Fruit fly (Drosophila melanogaster) whole organism, wandering third instar larva: ENCODE measurements around the gene Nubp1.

Source experiments
- Abd-B ChIP-seq: fragments of >200 bp; optimal IDR thresholded peaks from 2 replicates; lab custom pipeline; 2017; ENCODE audit warnings: missing biosample characterization, missing genetic modification characterization
- CG32264 ChIP-seq: fragments of 200-800 bp; sonication (Bioruptor generic); optimal IDR thresholded peaks from 2 replicates; lab custom pipeline; 2016; ENCODE audit warnings: missing biosample characterization, missing genetic modification characterization
- CG9705 ChIP-seq: fragments of 200-800 bp; sonication (Bioruptor generic); optimal IDR thresholded peaks from 2 replicates; lab custom pipeline; 2018; ENCODE audit warnings: missing biosample characterization, mild to moderate bottlenecking, missing genetic modification characterization
- CrebA ChIP-seq: fragments of 200-800 bp; sonication (Bioruptor generic); optimal IDR thresholded peaks from 2 replicates; lab custom pipeline; 2016; ENCODE audit warnings: missing biosample characterization, mild to moderate bottlenecking, missing genetic modification characterization, borderline replicate concordance
- Dfd ChIP-seq: fragments of >200 bp; optimal IDR thresholded peaks from 2 replicates; lab custom pipeline; 2017; ENCODE audit warnings: missing biosample characterization, missing genetic modification characterization
- Dif ChIP-seq: fragments of 200-275, 200-300 bp; sonication (Bioruptor generic); optimal IDR thresholded peaks from 2 replicates; lab custom pipeline; 2018; ENCODE audit warnings: missing biosample characterization, missing genetic modification characterization; ENCODE audit not compliant: partially characterized antibody
- GATAd ChIP-seq: sonication (Bioruptor generic); optimal IDR thresholded peaks from 2 replicates; lab custom pipeline; 2016; ENCODE audit warnings: missing biosample characterization, missing genetic modification characterization
- HLH106 ChIP-seq: fragments of 200-800 bp; optimal IDR thresholded peaks from 3 replicates; lab custom pipeline; 2019; ENCODE audit warnings: missing biosample characterization, mild to moderate bottlenecking, missing genetic modification characterization, moderate library complexity
- Hnf4 ChIP-seq: fragments of 200-800 bp; sonication (Bioruptor generic); optimal IDR thresholded peaks from 2 replicates; lab custom pipeline; 2016; ENCODE audit warnings: missing biosample characterization, mild to moderate bottlenecking, missing genetic modification characterization
- Hr78 ChIP-seq: fragments of >200 bp; optimal IDR thresholded peaks from 2 replicates; lab custom pipeline; 2017; ENCODE audit warnings: missing biosample characterization, missing genetic modification characterization
- Hr83 ChIP-seq: fragments of 200-300 bp; sonication (Bioruptor generic); optimal IDR thresholded peaks from 2 replicates; lab custom pipeline; 2016; ENCODE audit warnings: missing biosample characterization, mild to moderate bottlenecking, missing genetic modification characterization, moderate library complexity; ENCODE audit not compliant: poor library complexity, severe bottlenecking
- Jra ChIP-seq: sonication (Bioruptor generic); optimal IDR thresholded peaks from 2 replicates; lab custom pipeline; 2016; ENCODE audit warnings: missing biosample characterization, missing genetic modification characterization
- Mio ChIP-seq: sonication (Bioruptor generic); optimal IDR thresholded peaks from 2 replicates; lab custom pipeline; 2016; ENCODE audit warnings: missing biosample characterization, missing genetic modification characterization
- Myc ChIP-seq: fragments of >200 bp; optimal IDR thresholded peaks from 2 replicates; lab custom pipeline; 2017
- N ChIP-seq: fragments of >200 bp; optimal IDR thresholded peaks from 2 replicates; lab custom pipeline; 2018; ENCODE audit warnings: missing biosample characterization, missing external identifiers, missing genetic modification characterization
- OdsH ChIP-seq: fragments of 200-800 bp; sonication (Bioruptor generic); optimal IDR thresholded peaks from 2 replicates; lab custom pipeline; 2016; ENCODE audit warnings: missing biosample characterization, mild to moderate bottlenecking, missing genetic modification characterization
- Rel ChIP-seq, 2 experiments: fragments of 200-800 bp; sonication (Bioruptor generic) in 1 of 2; optimal IDR thresholded peaks; 2 replicates in 1 of 2; 3 replicates in 1 of 2; lab custom pipeline; 2016 to 2019; ENCODE audit warnings: mild to moderate bottlenecking in 2 of 2, missing biosample characterization in 2 of 2, missing genetic modification characterization in 2 of 2, moderate library complexity in 1 of 2
- Sp1 ChIP-seq: fragments of 200-800 bp; sonication (Bioruptor generic); optimal IDR thresholded peaks from 3 replicates; lab custom pipeline; 2019; ENCODE audit warnings: missing biosample characterization, mild to moderate bottlenecking, missing genetic modification characterization, moderate library complexity
- Vsx2 ChIP-seq: fragments of 200-300, 225-300 bp; sonication (Bioruptor generic); optimal IDR thresholded peaks from 2 replicates; lab custom pipeline; 2018; ENCODE audit warnings: missing biosample characterization, missing genetic modification characterization; ENCODE audit not compliant: partially characterized antibody
- br ChIP-seq: fragments of 200-800 bp; sonication (Bioruptor generic); optimal IDR thresholded peaks from 2 replicates; lab custom pipeline; 2016; ENCODE audit warnings: missing biosample characterization, missing genetic modification characterization
- brk ChIP-seq: fragments of 200-800 bp; sonication (Bioruptor generic); optimal IDR thresholded peaks from 2 replicates; lab custom pipeline; 2016; ENCODE audit warnings: missing biosample characterization, mild to moderate bottlenecking, missing genetic modification characterization
- dl ChIP-seq, 2 experiments: fragments of 175-275, 200-275 bp in 1 of 2; fragments of 200-275 bp in 1 of 2; sonication (Bioruptor generic); optimal IDR thresholded peaks; lab custom pipeline; 2018; ENCODE audit warnings: mild to moderate bottlenecking in 2 of 2, missing biosample characterization in 2 of 2, missing genetic modification characterization in 2 of 2, moderate library complexity in 2 of 2; ENCODE audit not compliant: partially characterized antibody in 2 of 2, insufficient read depth in 1 of 2
- dmrt93B ChIP-seq: fragments of 200-800 bp; sonication (Bioruptor generic); optimal IDR thresholded peaks from 2 replicates; lab custom pipeline; 2018; ENCODE audit warnings: missing biosample characterization, mild to moderate bottlenecking, missing genetic modification characterization
- dsf ChIP-seq: sonication (Bioruptor generic); optimal IDR thresholded peaks from 2 replicates; lab custom pipeline; 2016; ENCODE audit warnings: missing biosample characterization, missing genetic modification characterization, borderline replicate concordance
- ey ChIP-seq: fragments of 200-800 bp; sonication (Bioruptor generic); optimal IDR thresholded peaks from 2 replicates; lab custom pipeline; 2016; ENCODE audit warnings: missing biosample characterization, missing genetic modification characterization
- foxo ChIP-seq, 2 experiments: fragments of 200-800 bp; sonication (Bioruptor generic); optimal IDR thresholded peaks; 2 replicates in 1 of 2; 3 replicates in 1 of 2; lab custom pipeline; 2016 to 2017; ENCODE audit warnings: missing biosample characterization in 2 of 2, missing genetic modification characterization in 2 of 2
- fru ChIP-seq: fragments of 200-800 bp; sonication (Bioruptor generic); optimal IDR thresholded peaks from 3 replicates; lab custom pipeline; 2016; ENCODE audit warnings: missing biosample characterization, mild to moderate bottlenecking, missing genetic modification characterization
- h ChIP-seq: fragments of 200-800 bp; sonication (Bioruptor generic); optimal IDR thresholded peaks from 3 replicates; lab custom pipeline; 2016; ENCODE audit warnings: missing biosample characterization, mild to moderate bottlenecking, missing genetic modification characterization
- jim ChIP-seq: fragments of 175-275, 200-325 bp; sonication (Bioruptor generic); optimal IDR thresholded peaks from 2 replicates; lab custom pipeline; 2016; ENCODE audit warnings: missing biosample characterization, mild to moderate bottlenecking, missing genetic modification characterization
- lola ChIP-seq: fragments of >200 bp; optimal IDR thresholded peaks from 2 replicates; lab custom pipeline; 2017; ENCODE audit warnings: missing biosample characterization, missing genetic modification characterization
- pan ChIP-seq: fragments of >200 bp; optimal IDR thresholded peaks from 2 replicates; lab custom pipeline; 2017
- psq ChIP-seq: fragments of 200-800 bp; sonication (Bioruptor generic); optimal IDR thresholded peaks from 3 replicates; lab custom pipeline; 2017; ENCODE audit warnings: missing biosample characterization, mild to moderate bottlenecking, missing genetic modification characterization, moderate library complexity
- rgr ChIP-seq: fragments of 200-800 bp; sonication (Bioruptor generic); optimal IDR thresholded peaks from 3 replicates; lab custom pipeline; 2016; ENCODE audit warnings: missing biosample characterization, mild to moderate bottlenecking, missing genetic modification characterization
- sage ChIP-seq: fragments of 200-800 bp; sonication (Bioruptor generic); optimal IDR thresholded peaks from 2 replicates; lab custom pipeline; 2016; ENCODE audit warnings: missing biosample characterization, mild to moderate bottlenecking, missing genetic modification characterization
- sv ChIP-seq: fragments of 200-800 bp; sonication (Bioruptor generic); optimal IDR thresholded peaks from 3 replicates; lab custom pipeline; 2016; ENCODE audit warnings: missing biosample characterization, missing genetic modification characterization
- tai ChIP-seq: sonication (Bioruptor generic); optimal IDR thresholded peaks from 2 replicates; lab custom pipeline; 2016; ENCODE audit warnings: missing biosample characterization, missing genetic modification characterization
- usp ChIP-seq: fragments of >200 bp; optimal IDR thresholded peaks from 2 replicates; lab custom pipeline; 2017; ENCODE audit warnings: missing biosample characterization, missing genetic modification characterization
- woc ChIP-seq: sonication (Bioruptor generic); optimal IDR thresholded peaks from 2 replicates; lab custom pipeline; 2016; ENCODE audit warnings: missing biosample characterization, mild to moderate bottlenecking, missing genetic modification characterization

Gene Nubp1

DNA sequence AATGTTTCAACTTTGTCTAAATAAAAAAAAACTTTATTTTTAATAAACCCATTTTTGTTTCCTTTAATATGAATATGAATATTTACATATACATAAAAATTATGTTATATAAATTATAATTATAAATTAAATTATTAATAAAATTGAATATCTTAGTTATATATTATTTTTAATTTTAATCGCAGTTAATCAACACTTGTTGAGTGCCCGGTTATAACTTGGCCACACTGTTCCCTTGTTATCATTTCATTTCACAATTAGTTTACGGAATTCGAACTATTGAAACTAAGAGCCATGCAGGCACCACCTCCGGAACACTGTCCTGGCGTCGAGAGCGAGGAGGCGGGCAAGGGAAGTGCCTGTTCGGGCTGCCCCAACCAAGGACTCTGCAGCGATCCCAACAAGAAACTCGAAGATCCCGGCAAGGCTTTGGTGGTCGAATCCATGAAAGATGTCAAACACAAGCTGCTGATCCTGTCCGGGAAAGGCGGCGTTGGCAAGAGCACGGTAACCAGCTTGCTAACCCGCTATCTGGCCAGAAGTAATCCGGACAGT is at the start of gene Nubp1:
Gene Nubp1, plus strand, starts transcription at position 213 of the 555 bp plus-strand sequence.
- no peak for TF ChIP-seq CG32264 (GFP tag; lab: Kevin White, UChicago)
- no peak for TF ChIP-seq Abd-B
- no peak for TF ChIP-seq h (GFP tag; lab: Kevin White, UChicago)
- TF ChIP-seq fru (GFP tag; lab: Kevin White, UChicago), result no peak
- no peak for TF ChIP-seq Rel (GFP tag; optimal IDR thresholded peaks at IDR 0.05; lab: Kevin White, UChicago)
- no peak for TF ChIP-seq Rel (tag; optimal IDR thresholded peaks at IDR 0.05; lab: Kevin White, UChicago)
- TF ChIP-seq brk (GFP tag; lab: Kevin White, UChicago), result no peak
- TF ChIP-seq Sp1 (GFP tag; lab: Kevin White, UChicago), result no peak
- TF ChIP-seq Dfd, result no peak
- TF ChIP-seq Myc (lab: Kevin White, UChicago), result no peak
- no peak for TF ChIP-seq psq
- TF ChIP-seq br, result no peak
- TF ChIP-seq tai (GFP tag; lab: Kevin White, UChicago), result no peak
- TF ChIP-seq, all 38 proteins: peak for 0

DNA sequence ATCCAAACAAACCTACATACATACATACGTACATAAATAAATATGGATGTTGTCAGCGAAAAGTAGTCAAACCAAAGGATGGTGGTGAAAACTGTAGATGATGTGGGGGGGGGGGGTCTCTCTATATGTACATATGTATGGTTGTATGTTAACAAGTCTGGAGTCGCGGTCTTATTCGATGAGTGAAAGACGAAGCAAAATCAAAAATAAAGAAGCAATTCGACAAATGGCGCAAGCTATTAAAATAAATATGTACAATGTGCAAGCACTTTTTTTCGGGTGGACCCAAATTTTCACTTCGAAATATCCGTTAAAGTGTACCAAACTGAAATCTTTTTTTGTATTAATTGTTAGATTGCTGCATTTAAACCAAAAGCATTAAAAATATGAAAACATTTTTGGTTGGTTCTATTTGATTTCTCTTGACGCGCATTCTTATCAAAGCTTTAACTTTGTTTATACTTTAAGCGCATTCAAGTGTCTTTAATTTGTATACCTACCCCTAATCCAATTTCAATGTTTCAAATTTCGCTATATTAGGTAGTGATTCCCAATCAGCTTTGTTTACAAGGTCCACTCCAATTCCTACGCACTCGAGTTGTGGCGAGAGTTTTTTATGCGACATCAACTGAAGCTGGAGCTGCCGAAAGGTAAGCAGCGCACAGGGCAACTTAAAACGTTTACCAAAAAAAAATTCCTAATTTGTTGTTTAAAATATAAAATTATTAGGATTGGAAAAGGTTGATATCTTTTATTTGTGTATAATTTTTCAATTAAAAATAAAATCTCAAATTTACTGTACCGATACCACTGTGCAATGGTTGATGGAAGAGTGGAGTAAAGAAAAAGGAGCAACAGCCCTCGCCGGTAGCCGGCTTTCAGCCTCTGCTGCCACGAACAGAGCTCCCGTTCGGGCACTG is 48.1 kb upstream of the Nubp1 start, which contains the start of gene CG31807:
Gene CG31807, minus strand, starts transcription at position 51 of the 920 bp plus-strand sequence.
- TF ChIP-seq HLH106 (tag; lab: Kevin White, UChicago) (peak; percentile 90), h (GFP tag; lab: Kevin White, UChicago) (peak; percentile 87), sv (GFP tag; lab: Kevin White, UChicago) (peak; percentile 42), lola (GFP tag; lab: Kevin White, UChicago) (no peak), Hr78 (GFP tag; lab: Kevin White, UChicago) (no peak), usp (GFP tag; lab: Kevin White, UChicago) (no peak), Vsx2 (GFP tag; lab: Kevin White, UChicago) (no peak), Mio (GFP tag; lab: Kevin White, UChicago) (no peak), Hnf4 (peak; percentile 61), dmrt93B (GFP tag; lab: Kevin White, UChicago) (peak; percentile 68), ey (peak; percentile 80), Sp1 (GFP tag; lab: Kevin White, UChicago) (peak; percentile 92), sage (GFP tag; lab: Kevin White, UChicago) (peak; percentile 45), Myc (lab: Kevin White, UChicago) (no peak), CG32264 (GFP tag; lab: Kevin White, UChicago) (peak; percentile 64), woc (peak; percentile 90), GATAd (GFP tag; lab: Kevin White, UChicago) (peak; percentile 29), pan (lab: Kevin White, UChicago) (no peak), N (GFP tag; lab: Kevin White, UChicago) (no peak), dsf (GFP tag; lab: Kevin White, UChicago) (peak; percentile 6), brk (GFP tag; lab: Kevin White, UChicago) (peak; percentile 46), Dfd (no peak), CrebA (GFP tag; lab: Kevin White, UChicago) (peak; percentile 67), fru (GFP tag; lab: Kevin White, UChicago) (peak; percentile 81), psq (peak; percentile 72), CG9705 (GFP tag; lab: Kevin White, UChicago) (peak; percentile 73), br (peak; percentile 90), Hr83 (GFP tag; lab: Kevin White, UChicago) (no peak), Dif (no peak), foxo (GFP tag; optimal IDR thresholded peaks at IDR 0.05; lab: Kevin White, UChicago) (peak in 1 of 2 experiments; percentile 82), Abd-B (no peak), Rel (GFP tag; optimal IDR thresholded peaks at IDR 0.05; lab: Kevin White, UChicago) (peak; percentile 61), Rel (tag; optimal IDR thresholded peaks at IDR 0.05; lab: Kevin White, UChicago) (peak; percentile 70), jim (GFP tag; lab: Kevin White, UChicago) (no peak), OdsH (GFP tag; lab: Kevin White, UChicago) (peak; percentile 60), Jra (GFP tag; lab: Kevin White, UChicago) (peak; percentile 14), dl (GFP tag; optimal IDR thresholded peaks at IDR 0.05; lab: Kevin White, UChicago; ENCODE audit: insufficient read depth in 1 of 2, partially characterized antibody in 2 of 2) (no peak), tai (GFP tag; lab: Kevin White, UChicago) (peak; percentile 48), rgr (GFP tag; lab: Kevin White, UChicago) (peak; percentile 76)
- TF ChIP-seq, all 38 proteins: peak for 24
